Worm (Caenorhabditis elegans) whole organism, mixed stage, embryonic: ENCODE measurements around the gene idhg-1.

Experiments
- M03D4.4 ChIP-seq: sonication (generic microtip); optimal IDR thresholded peaks from 2 replicates; lab custom pipeline; 2017; ENCODE audit warnings: mild to moderate bottlenecking, missing genetic modification characterization, missing compliant biosample characterization
- bed-3 ChIP-seq: fragments of 200-800 bp; sonication (Bioruptor generic); optimal IDR thresholded peaks from 3 replicates; lab custom pipeline; 2018; ENCODE audit warnings: mild to moderate bottlenecking, missing genetic modification characterization, moderate library complexity, missing compliant biosample characterization
- blmp-1 ChIP-seq: fragments of 150-350 bp; optimal IDR thresholded peaks from 2 replicates; lab custom pipeline; 2014; ENCODE audit warnings: missing biosample characterization, missing genetic modification characterization
- ceh-39 ChIP-seq: fragments of 150-350 bp; optimal IDR thresholded peaks from 2 replicates; lab custom pipeline; 2014; ENCODE audit warnings: missing biosample characterization, missing genetic modification characterization
- ceh-43 ChIP-seq: fragments of 200-800 bp; sonication (Bioruptor generic); optimal IDR thresholded peaks from 2 replicates; lab custom pipeline; 2018; ENCODE audit warnings: mild to moderate bottlenecking, missing genetic modification characterization, moderate library complexity, missing compliant biosample characterization
- ceh-83 ChIP-seq: fragments of 200-800 bp; sonication (Bioruptor generic); optimal IDR thresholded peaks from 2 replicates; lab custom pipeline; 2018; ENCODE audit warnings: mild to moderate bottlenecking, missing genetic modification characterization, missing compliant biosample characterization
- ces-1 ChIP-seq: fragments of 150-350 bp; optimal IDR thresholded peaks from 2 replicates; lab custom pipeline; 2014; ENCODE audit warnings: missing biosample characterization, missing genetic modification reagents, missing genetic modification characterization
- cnd-1 ChIP-seq: fragments of 200-800 bp; sonication (Bioruptor generic); optimal IDR thresholded peaks from 2 replicates; lab custom pipeline; 2018; ENCODE audit warnings: mild to moderate bottlenecking, missing genetic modification characterization, missing compliant biosample characterization
- drap-1 ChIP-seq: fragments of 200-800 bp; sonication (Bioruptor generic); optimal IDR thresholded peaks from 3 replicates; lab custom pipeline; 2018; ENCODE audit warnings: mild to moderate bottlenecking, missing genetic modification characterization, missing compliant biosample characterization
- elt-1 ChIP-seq: sonication (generic microtip); optimal IDR thresholded peaks from 2 replicates; lab custom pipeline; 2017; ENCODE audit warnings: missing genetic modification characterization, mild to moderate bottlenecking, missing compliant biosample characterization, antibody characterized with exemption, moderate library complexity, borderline replicate concordance; ENCODE audit not compliant: insufficient read depth
- elt-3 ChIP-seq: fragments of 150-350 bp; optimal IDR thresholded peaks from 2 replicates; lab custom pipeline; 2014; ENCODE audit warnings: missing biosample characterization, missing genetic modification characterization
- flh-1 ChIP-seq: fragments of 200-800 bp; sonication (Bioruptor generic); optimal IDR thresholded peaks from 2 replicates; lab custom pipeline; 2018; ENCODE audit warnings: mild to moderate bottlenecking, missing genetic modification characterization, moderate library complexity, missing compliant biosample characterization
- ham-2 ChIP-seq: fragments of 200-800 bp; sonication (Bioruptor generic); optimal IDR thresholded peaks from 2 replicates; lab custom pipeline; 2018; ENCODE audit warnings: mild to moderate bottlenecking, missing genetic modification characterization, missing compliant biosample characterization
- hlh-1 ChIP-seq: fragments of 150-350 bp; optimal IDR thresholded peaks from 2 replicates; lab custom pipeline; 2014; ENCODE audit warnings: missing biosample characterization, missing genetic modification reagents, missing genetic modification characterization
- lin-13 ChIP-seq: fragments of 150-350 bp; optimal IDR thresholded peaks from 2 replicates; lab custom pipeline; 2014; ENCODE audit warnings: missing biosample characterization, missing genetic modification characterization
- lin-32 ChIP-seq: fragments of 200-800 bp; sonication (Bioruptor generic); optimal IDR thresholded peaks from 2 replicates; lab custom pipeline; 2018; ENCODE audit warnings: mild to moderate bottlenecking, missing genetic modification characterization, missing compliant biosample characterization
- lsy-2 ChIP-seq: fragments of 150-350 bp; optimal IDR thresholded peaks from 2 replicates; lab custom pipeline; 2014; ENCODE audit warnings: missing biosample characterization, missing genetic modification characterization
- mab-5 ChIP-seq: fragments of 150-350 bp; optimal IDR thresholded peaks from 2 replicates; lab custom pipeline; 2014; ENCODE audit warnings: missing biosample characterization, missing genetic modification characterization
- mep-1 ChIP-seq: fragments of 150-350 bp; optimal IDR thresholded peaks from 2 replicates; lab custom pipeline; 2017; ENCODE audit warnings: missing biosample characterization, missing genetic modification reagents, missing genetic modification characterization, inconsistent platforms
- mls-2 ChIP-seq: sonication (generic microtip); optimal IDR thresholded peaks from 2 replicates; lab custom pipeline; 2016; ENCODE audit warnings: mild to moderate bottlenecking, missing genetic modification characterization, moderate library complexity, missing compliant biosample characterization
- nhr-12 ChIP-seq: fragments of 150-350 bp; optimal IDR thresholded peaks from 2 replicates; lab custom pipeline; 2014; ENCODE audit warnings: missing biosample characterization, missing genetic modification characterization
- nhr-2 ChIP-seq: fragments of 150-350 bp; optimal IDR thresholded peaks from 2 replicates; lab custom pipeline; 2014; ENCODE audit warnings: missing biosample characterization, missing genetic modification characterization
- nhr-237 ChIP-seq: fragments of 150-350 bp; optimal IDR thresholded peaks from 2 replicates; lab custom pipeline; 2014; ENCODE audit warnings: missing biosample characterization, missing genetic modification characterization
- nhr-28 ChIP-seq: fragments of 150-350 bp; optimal IDR thresholded peaks from 2 replicates; lab custom pipeline; 2014; ENCODE audit warnings: missing biosample characterization, missing genetic modification characterization
- nhr-76 ChIP-seq: sonication (generic microtip); optimal IDR thresholded peaks from 2 replicates; lab custom pipeline; 2017; ENCODE audit warnings: missing biosample characterization, missing genetic modification characterization
- pha-4 ChIP-seq: fragments of 150-350 bp; optimal IDR thresholded peaks from 2 replicates; lab custom pipeline; 2018; ENCODE audit warnings: missing biosample characterization, missing genetic modification reagents, missing genetic modification characterization
- sem-2 ChIP-seq: fragments of 200-800 bp; sonication (Bioruptor generic); optimal IDR thresholded peaks from 2 replicates; lab custom pipeline; 2018; ENCODE audit warnings: mild to moderate bottlenecking, missing genetic modification characterization, missing compliant biosample characterization
- snpc-4 ChIP-seq: fragments of 150-350 bp; optimal IDR thresholded peaks from 2 replicates; lab custom pipeline; 2014; ENCODE audit warnings: missing biosample characterization, missing genetic modification characterization
- sptf-1 ChIP-seq: sonication (generic microtip); optimal IDR thresholded peaks from 2 replicates; lab custom pipeline; 2017; ENCODE audit warnings: mild to moderate bottlenecking, missing genetic modification characterization, moderate library complexity, missing compliant biosample characterization
- tbx-8 ChIP-seq: fragments of 200-800 bp; sonication (Bioruptor generic); optimal IDR thresholded peaks from 2 replicates; lab custom pipeline; 2018; ENCODE audit warnings: mild to moderate bottlenecking, missing genetic modification characterization, moderate library complexity, missing compliant biosample characterization
- unc-120 ChIP-seq: sonication (generic microtip); optimal IDR thresholded peaks from 2 replicates; lab custom pipeline; 2017; ENCODE audit warnings: missing genetic modification characterization, missing compliant biosample characterization; ENCODE audit not compliant: poor library complexity, severe bottlenecking
- unc-39 ChIP-seq: fragments of 150-350 bp; optimal IDR thresholded peaks from 2 replicates; lab custom pipeline; 2014; ENCODE audit warnings: missing biosample characterization, missing genetic modification characterization
- unc-62 ChIP-seq: fragments of 150-350 bp; optimal IDR thresholded peaks from 2 replicates; lab custom pipeline; 2014; ENCODE audit warnings: missing biosample characterization, missing genetic modification reagents, missing genetic modification characterization
- zip-8 ChIP-seq: fragments of 150-350 bp; optimal IDR thresholded peaks from 2 replicates; lab custom pipeline; 2014; ENCODE audit warnings: missing biosample characterization, missing genetic modification characterization
- ztf-11 ChIP-seq: fragments of 150-350 bp; optimal IDR thresholded peaks from 2 replicates; lab custom pipeline; 2014; ENCODE audit warnings: missing biosample characterization, missing genetic modification characterization

The idhg-1 gene

ce11 chrIII:4542362-4542931 lies 26.1 kb upstream of the idhg-1 start, which contains the start of the genes mrps-34 and cisd-3.1:
Gene mrps-34, minus strand, starts transcription at chrIII:4542452.
Gene cisd-3.1, plus strand, starts transcription at chrIII:4542881.
- TF ChIP-seq flh-1 (GFP tag; lab: Kevin White, UChicago), result no peak
- peak; percentile 23 for TF ChIP-seq blmp-1 (tag; lab: Kevin White, UChicago)
- no peak for TF ChIP-seq ceh-39 (tag; lab: Kevin White, UChicago)
- no peak for TF ChIP-seq pha-4 (tag; lab: Kevin White, UChicago)
- no peak for TF ChIP-seq nhr-2 (tag; lab: Kevin White, UChicago)
- TF ChIP-seq nhr-237 (tag; lab: Kevin White, UChicago), result no peak
- no peak for TF ChIP-seq elt-1 (tag; lab: Kevin White, UChicago)
- peak; percentile 58 for TF ChIP-seq ceh-43 (GFP tag; lab: Kevin White, UChicago)
- no peak for TF ChIP-seq bed-3 (GFP tag; lab: Kevin White, UChicago)
- TF ChIP-seq lin-13, result no peak
- TF ChIP-seq unc-39 (tag; lab: Kevin White, UChicago), result no peak
- TF ChIP-seq ztf-11, result no peak
- no peak for TF ChIP-seq snpc-4 (tag; lab: Kevin White, UChicago)
- TF ChIP-seq unc-120 (tag; lab: Kevin White, UChicago), result peak; percentile 6
- TF ChIP-seq nhr-76, result no peak
- no peak for TF ChIP-seq ces-1
- no peak for TF ChIP-seq drap-1 (GFP tag; lab: Kevin White, UChicago)
- peak; percentile 12 for TF ChIP-seq cnd-1
- no peak for TF ChIP-seq tbx-8 (GFP tag; lab: Kevin White, UChicago)
- TF ChIP-seq M03D4.4 (tag; lab: Kevin White, UChicago), result peak; percentile 57
- TF ChIP-seq mep-1 (tag; lab: Kevin White, UChicago), result peak; percentile 26
- no peak for TF ChIP-seq sem-2 (GFP tag; lab: Kevin White, UChicago)
- no peak for TF ChIP-seq lin-32 (GFP tag; lab: Kevin White, UChicago)
- TF ChIP-seq elt-3 (tag; lab: Kevin White, UChicago), result no peak
- TF ChIP-seq sptf-1, result peak; percentile 58
- TF ChIP-seq mab-5 (tag; lab: Kevin White, UChicago), result peak; percentile 16
- TF ChIP-seq lsy-2 (tag; lab: Kevin White, UChicago), result peak; percentile 47
- no peak for TF ChIP-seq nhr-12 (tag; lab: Kevin White, UChicago)
- peak; percentile 18 for TF ChIP-seq hlh-1 (tag; lab: Kevin White, UChicago)
- TF ChIP-seq zip-8 (tag; lab: Kevin White, UChicago), result no peak
- TF ChIP-seq nhr-28, result no peak
- peak; percentile 32 for TF ChIP-seq mls-2
- no peak for TF ChIP-seq unc-62 (GFP tag; lab: Kevin White, UChicago)
- TF ChIP-seq ceh-83 (GFP tag; lab: Kevin White, UChicago), result no peak
- no peak for TF ChIP-seq ham-2

- TF ChIP-seq lsy-2 (tag; lab: Kevin White, UChicago), result no peak
- TF ChIP-seq ceh-83 (GFP tag; lab: Kevin White, UChicago), result no peak
- no peak for TF ChIP-seq drap-1 (GFP tag; lab: Kevin White, UChicago)
- no peak for TF ChIP-seq pha-4 (tag; lab: Kevin White, UChicago)
- no peak for TF ChIP-seq lin-32 (GFP tag; lab: Kevin White, UChicago)
- TF ChIP-seq unc-39 (tag; lab: Kevin White, UChicago), result no peak
- TF ChIP-seq sem-2 (GFP tag; lab: Kevin White, UChicago), result no peak
These were observed 23.6 kb upstream of the idhg-1 start, which contains the start of gene M88.3 for ce11 chrIII:4544959-4545358. Gene M88.3, minus strand, starts transcription at chrIII:4545059.

DNA sequence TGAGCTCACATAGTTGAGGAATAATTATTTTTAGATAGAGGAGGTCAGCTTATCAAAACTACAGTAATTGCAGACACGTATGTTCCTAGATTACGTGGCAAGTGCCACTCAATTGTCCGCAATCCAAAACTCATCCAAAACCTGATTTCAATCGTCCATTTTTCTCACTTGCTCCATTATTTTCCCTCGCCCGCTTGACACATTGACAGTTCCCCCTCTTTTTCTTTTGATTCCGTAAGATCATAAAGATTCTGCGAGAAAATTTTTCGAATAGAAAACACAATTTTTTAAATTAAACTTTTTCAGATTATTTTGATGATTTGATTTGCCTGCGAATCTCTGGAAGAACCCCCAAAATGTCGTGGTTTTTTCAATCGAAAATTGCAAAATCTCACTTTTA lies 19.9 kb upstream of the idhg-1 start, which contains the start of gene M88.4:
TSS of gene M88.4 (plus strand) at position 301 of the 400 bp plus-strand sequence.
- TF ChIP-seq lin-32 (GFP tag; lab: Kevin White, UChicago), result no peak
- TF ChIP-seq, all 35 proteins: peak for 0

- TF ChIP-seq pha-4 (tag; lab: Kevin White, UChicago) (peak; percentile 33), lin-32 (GFP tag; lab: Kevin White, UChicago) (no peak)
These were observed 16.6 kb upstream of the idhg-1 start for ce11 chrIII:4551963-4552362.
